Worm (Caenorhabditis elegans) whole organism, L4 larva: Measurements from ENCODE around the gene srb-13.

Source experiments
- F49E8.2 ChIP-seq: sonication (generic microtip); optimal IDR thresholded peaks from 2 replicates; lab custom pipeline; 2016; ENCODE audit warnings: missing compliant biosample characterization, mild to moderate bottlenecking, missing genetic modification characterization, borderline replicate concordance
- lin-1 ChIP-seq: fragments of 200-800 bp; sonication (Bioruptor generic); IDR thresholded peaks from 2 replicates; pipeline ENCODE4 v1.3.6; 2022; ENCODE audit warnings: missing genetic modification reagents, missing genetic modification characterization, missing compliant biosample characterization
- madf-5 ChIP-seq, 2 experiments: fragments of 200-800 bp; sonication (Bioruptor generic); IDR thresholded peaks; 2 replicates each; pipeline ENCODE4 v1.3.6; 2022; ENCODE audit warnings: missing compliant biosample characterization in 2 of 2, missing genetic modification characterization in 2 of 2
- mdl-1 ChIP-seq, 2 experiments: fragments of 150-350 bp in 1 of 2; sonication (generic microtip) in 1 of 2; optimal IDR thresholded peaks; 2 replicates each; lab custom pipeline; 2014 to 2017; ENCODE audit warnings: missing biosample characterization in 2 of 2, missing genetic modification characterization in 2 of 2
- mdt-29 ChIP-seq: fragments of 200-800 bp; sonication (Bioruptor generic); IDR thresholded peaks from 2 replicates; pipeline ENCODE4 v1.3.6; 2022; ENCODE audit warnings: missing genetic modification reagents, missing genetic modification characterization, missing compliant biosample characterization
- nhr-76 ChIP-seq: fragments of 150-350 bp; optimal IDR thresholded peaks from 2 replicates; lab custom pipeline; 2014; ENCODE audit warnings: missing biosample characterization, missing genetic modification characterization
- nhr-77 ChIP-seq: fragments of 150-350 bp; optimal IDR thresholded peaks from 2 replicates; lab custom pipeline; 2014; ENCODE audit warnings: missing biosample characterization, missing genetic modification characterization

DNA sequence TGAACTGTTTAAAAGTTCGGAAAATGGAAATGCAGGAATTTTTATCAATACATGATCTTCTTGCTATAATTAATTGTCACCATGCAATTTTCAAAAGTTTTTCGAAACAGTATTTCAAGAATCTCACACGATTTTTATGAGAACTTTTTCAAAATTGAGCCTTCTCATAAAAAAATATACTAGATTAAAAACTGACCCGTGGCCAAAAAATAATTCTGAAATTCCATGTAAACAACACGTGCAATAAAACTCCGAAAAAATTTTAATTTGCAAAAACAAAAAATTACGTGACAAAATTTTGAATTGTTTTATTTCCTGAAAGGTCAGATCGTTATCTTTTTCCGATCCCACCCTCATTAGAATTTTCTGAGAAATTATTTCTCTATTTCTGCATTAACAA, 38.1 kb upstream of the srb-13 start, which contains the start of gene C34F11.5:
- no peak for TF ChIP-seq nhr-77 (tag; lab: Kevin White, UChicago)
- TF ChIP-seq mdt-29 (GFP tag; lab: Robert Waterston, UW) = no peak
- TF ChIP-seq mdl-1 (tag; optimal IDR thresholded peaks at IDR 0.05; lab: Kevin White, UChicago) = no peak
- no peak for TF ChIP-seq lin-1 (GFP tag; lab: Robert Waterston, UW)
- no peak for TF ChIP-seq nhr-76 (tag; lab: Kevin White, UChicago)
- no peak for TF ChIP-seq madf-5 (GFP tag; IDR thresholded peaks at IDR 0.05; lab: Robert Waterston, UW)
- TF ChIP-seq F49E8.2 (tag; lab: Kevin White, UChicago) = no peak
